Fruit fly (Drosophila melanogaster) whole organism, embryonic: Measurements from ENCODE around the gene U2af50.
A peak's percentile ranks its signal among the peaks of the same experiment; 100 is the strongest.

Experiments
- Abd-B ChIP-seq: fragments of 200-800 bp; sonication (Bioruptor generic); optimal IDR thresholded peaks from 2 replicates; lab custom pipeline; 2018; ENCODE audit warnings: missing biosample characterization, mild to moderate bottlenecking, missing genetic modification characterization, moderate library complexity
- Blimp-1 ChIP-seq: fragments of 200-800 bp; sonication (Bioruptor generic); optimal IDR thresholded peaks from 3 replicates; lab custom pipeline; 2018; ENCODE audit warnings: missing biosample characterization, missing genetic modification characterization, mild to moderate bottlenecking, moderate library complexity, missing genetic modification reagents
- Bteb2 ChIP-seq: fragments of 200-800 bp; sonication (Bioruptor generic); optimal IDR thresholded peaks from 2 replicates; lab custom pipeline; 2016; ENCODE audit warnings: missing biosample characterization, missing genetic modification characterization
- CG1024 ChIP-seq: fragments of 200-800 bp; sonication (Bioruptor generic); IDR thresholded peaks from 2 replicates; pipeline ENCODE4 v1.3.6; 2022; ENCODE audit warnings: missing biosample characterization, missing genetic modification characterization
- CG10431 ChIP-seq: fragments of 200-800 bp; sonication (Bioruptor generic); optimal IDR thresholded peaks from 3 replicates; lab custom pipeline; 2018; ENCODE audit warnings: missing biosample characterization, mild to moderate bottlenecking, missing genetic modification characterization
- CG11398 ChIP-seq: fragments of 200-800 bp; sonication (Bioruptor generic); optimal IDR thresholded peaks from 2 replicates; lab custom pipeline; 2016; ENCODE audit warnings: missing biosample characterization, missing genetic modification characterization
- CG11560 ChIP-seq: fragments of 200-800 bp; sonication (Bioruptor generic); IDR thresholded peaks from 3 replicates; pipeline ENCODE4 v1.3.6; 2022; ENCODE audit warnings: missing biosample characterization, missing genetic modification characterization
- CG12391 ChIP-seq: fragments of 200-800 bp; sonication (Bioruptor generic); optimal IDR thresholded peaks from 3 replicates; lab custom pipeline; 2018; ENCODE audit warnings: missing biosample characterization, mild to moderate bottlenecking, missing genetic modification characterization, moderate library complexity
- CG15696 ChIP-seq: fragments of 200-800 bp; sonication (Bioruptor generic); optimal IDR thresholded peaks from 2 replicates; lab custom pipeline; 2019; ENCODE audit warnings: missing biosample characterization, mild to moderate bottlenecking, missing genetic modification characterization, moderate library complexity
- CG17186 ChIP-seq: fragments of 200-800 bp; sonication (Bioruptor generic); optimal IDR thresholded peaks from 3 replicates; lab custom pipeline; 2017; ENCODE audit warnings: missing biosample characterization, missing genetic modification reagents, missing genetic modification characterization
- CG17361 ChIP-seq: fragments of 200-800 bp; sonication (Bioruptor generic); IDR thresholded peaks from 3 replicates; pipeline ENCODE4 v1.3.6; 2022; ENCODE audit warnings: missing biosample characterization, missing genetic modification characterization
- CG17912 ChIP-seq: fragments of 200-800 bp; sonication (Bioruptor generic); optimal IDR thresholded peaks from 2 replicates; lab custom pipeline; 2018; ENCODE audit warnings: missing biosample characterization, mild to moderate bottlenecking, missing genetic modification characterization
- CG30403 ChIP-seq: fragments of 200-800 bp; sonication (Bioruptor generic); optimal IDR thresholded peaks from 3 replicates; lab custom pipeline; 2016; ENCODE audit warnings: missing biosample characterization, missing genetic modification characterization
- CG30431 ChIP-seq: fragments of 200-800 bp; sonication (Bioruptor generic); optimal IDR thresholded peaks from 2 replicates; lab custom pipeline; 2017; ENCODE audit warnings: missing biosample characterization, missing genetic modification characterization
- CG31224 ChIP-seq: fragments of 200-800 bp; sonication (Bioruptor generic); IDR thresholded peaks from 2 replicates; pipeline ENCODE4 v1.3.6; 2022; ENCODE audit warnings: missing biosample characterization, missing genetic modification characterization
- CG31365 ChIP-seq: fragments of 200-800 bp; sonication (Bioruptor generic); optimal IDR thresholded peaks from 2 replicates; lab custom pipeline; 2018; ENCODE audit warnings: missing biosample characterization, mild to moderate bottlenecking, missing genetic modification characterization
- CG32532 ChIP-seq: fragments of 200-800 bp; sonication (Bioruptor generic); IDR thresholded peaks from 2 replicates; pipeline ENCODE4 v1.3.6; 2022; ENCODE audit warnings: missing biosample characterization, missing genetic modification characterization
- CG33213 ChIP-seq: fragments of 200-800 bp; sonication (Bioruptor generic); optimal IDR thresholded peaks from 3 replicates; lab custom pipeline; 2016; ENCODE audit warnings: missing biosample characterization, missing genetic modification characterization
- CG3847 ChIP-seq: fragments of 200-800 bp; sonication (Bioruptor generic); IDR thresholded peaks from 2 replicates; pipeline ENCODE4 v1.3.6; 2022; ENCODE audit warnings: missing biosample characterization, missing genetic modification characterization
- CG4360 ChIP-seq: fragments of 200-800 bp; sonication (Bioruptor generic); IDR thresholded peaks from 2 replicates; pipeline ENCODE4 v1.3.6; 2022; ENCODE audit warnings: missing biosample characterization, missing genetic modification characterization
- CG4854 ChIP-seq: fragments of 200-800 bp; sonication (Bioruptor generic); optimal IDR thresholded peaks from 2 replicates; lab custom pipeline; 2016; ENCODE audit warnings: missing biosample characterization, missing genetic modification characterization, inconsistent platforms
- CG8359 ChIP-seq: fragments of 200-800 bp; sonication (Bioruptor generic); optimal IDR thresholded peaks from 2 replicates; lab custom pipeline; 2017; ENCODE audit warnings: missing biosample characterization, mild to moderate bottlenecking, missing genetic modification characterization, borderline replicate concordance
- CG9932 ChIP-seq: fragments of 200-800 bp; sonication (Bioruptor generic); IDR thresholded peaks from 2 replicates; pipeline ENCODE4 v1.3.6; 2022; ENCODE audit warnings: missing biosample characterization, missing genetic modification characterization
- CTCF ChIP-seq: fragments of 200-800 bp; sonication (Bioruptor generic); optimal IDR thresholded peaks from 2 replicates; lab custom pipeline; 2017; ENCODE audit warnings: missing biosample characterization, mild to moderate bottlenecking, missing genetic modification characterization, moderate library complexity
- Dp ChIP-seq: fragments of 200-800 bp; sonication (Bioruptor generic); optimal IDR thresholded peaks from 2 replicates; lab custom pipeline; 2018; ENCODE audit warnings: missing biosample characterization, mild to moderate bottlenecking, missing genetic modification characterization, moderate library complexity
- Fer2 ChIP-seq: fragments of 200-800 bp; sonication (Bioruptor generic); optimal IDR thresholded peaks from 2 replicates; lab custom pipeline; 2018; ENCODE audit warnings: missing biosample characterization, mild to moderate bottlenecking, missing genetic modification characterization, moderate library complexity
- Gsc ChIP-seq: fragments of 200-800 bp; sonication (Bioruptor generic); IDR thresholded peaks from 2 replicates; pipeline ENCODE4 v1.3.6; 2022; ENCODE audit warnings: missing biosample characterization, missing genetic modification characterization
- HHEX ChIP-seq: fragments of 200-800 bp; sonication (Bioruptor generic); optimal IDR thresholded peaks from 3 replicates; lab custom pipeline; 2017; ENCODE audit warnings: missing biosample characterization, mild to moderate bottlenecking, missing genetic modification characterization, missing genetic modification reagents
- Hsf ChIP-seq: fragments of 200-800 bp; sonication (Bioruptor generic); optimal IDR thresholded peaks from 3 replicates; lab custom pipeline; 2016; ENCODE audit warnings: missing biosample characterization, missing genetic modification characterization
- Lim3 ChIP-seq: fragments of 200-800 bp; sonication (Bioruptor generic); IDR thresholded peaks from 2 replicates; pipeline ENCODE4 v1.3.6; 2022; ENCODE audit warnings: missing biosample characterization, missing genetic modification characterization
- Mrtf ChIP-seq: fragments of 200-800 bp; sonication (Bioruptor generic); IDR thresholded peaks from 3 replicates; pipeline ENCODE4 v1.3.6; 2022; ENCODE audit warnings: missing biosample characterization, missing genetic modification characterization
- Rx ChIP-seq: fragments of 200-800 bp; sonication (Bioruptor generic); IDR thresholded peaks from 2 replicates; pipeline ENCODE4 v1.3.6; 2022; ENCODE audit warnings: missing biosample characterization, missing genetic modification characterization
- Six4 ChIP-seq: fragments of 200-800 bp; sonication (Bioruptor generic); optimal IDR thresholded peaks from 2 replicates; lab custom pipeline; 2016; ENCODE audit warnings: missing biosample characterization, missing genetic modification characterization
- cg ChIP-seq: fragments of 200-800 bp; sonication (Bioruptor generic); optimal IDR thresholded peaks from 3 replicates; lab custom pipeline; 2019; ENCODE audit warnings: missing biosample characterization, mild to moderate bottlenecking, missing genetic modification characterization, moderate library complexity
- esg ChIP-seq: fragments of 200-800 bp; sonication (Bioruptor generic); conservative IDR thresholded peaks from 2 replicates; pipeline ENCODE4 v1.3.6; 2022; ENCODE audit warnings: missing biosample characterization, missing genetic modification characterization
- eyg ChIP-seq: fragments of 200-800 bp; sonication (Bioruptor generic); optimal IDR thresholded peaks from 3 replicates; lab custom pipeline; 2016; ENCODE audit warnings: missing biosample characterization, missing genetic modification characterization
- gem ChIP-seq: fragments of 200-800 bp; sonication (Bioruptor generic); optimal IDR thresholded peaks from 2 replicates; lab custom pipeline; 2019; ENCODE audit warnings: missing biosample characterization, mild to moderate bottlenecking, missing genetic modification characterization, moderate library complexity
- grn ChIP-seq: fragments of 200-800 bp; sonication (Bioruptor generic); optimal IDR thresholded peaks from 3 replicates; lab custom pipeline; 2017; ENCODE audit warnings: missing biosample characterization, missing genetic modification characterization
- gsb-n ChIP-seq: fragments of 200-800 bp; sonication (Bioruptor generic); optimal IDR thresholded peaks from 3 replicates; lab custom pipeline; 2018; ENCODE audit warnings: missing biosample characterization, mild to moderate bottlenecking, missing genetic modification characterization
- her ChIP-seq: fragments of 200-800 bp; sonication (Bioruptor generic); optimal IDR thresholded peaks from 2 replicates; lab custom pipeline; 2016; ENCODE audit warnings: missing biosample characterization, missing genetic modification characterization
- hth ChIP-seq: fragments of >200 bp; optimal IDR thresholded peaks from 2 replicates; lab custom pipeline; 2017; ENCODE audit warnings: inconsistent platforms
- luna ChIP-seq: fragments of 200-800 bp; sonication (Bioruptor generic); optimal IDR thresholded peaks from 2 replicates; lab custom pipeline; 2016; ENCODE audit warnings: missing biosample characterization, missing genetic modification characterization
- mirr ChIP-seq: fragments of 200-800 bp; sonication (Bioruptor generic); optimal IDR thresholded peaks from 3 replicates; lab custom pipeline; 2018; ENCODE audit warnings: missing biosample characterization, mild to moderate bottlenecking, missing genetic modification characterization
- otp ChIP-seq: fragments of 200-800 bp; sonication (Bioruptor generic); IDR thresholded peaks from 3 replicates; pipeline ENCODE4, ENCODE4 v1.3.6; 2022; ENCODE audit warnings: missing biosample characterization, missing genetic modification characterization
- sima ChIP-seq: fragments of 200-800 bp; sonication (Bioruptor generic); optimal IDR thresholded peaks from 2 replicates; lab custom pipeline; 2016; ENCODE audit warnings: missing biosample characterization, missing genetic modification characterization
- sug ChIP-seq: fragments of 200-800 bp; optimal IDR thresholded peaks from 2 replicates; lab custom pipeline; 2019; ENCODE audit warnings: missing biosample characterization, mild to moderate bottlenecking, missing genetic modification characterization, moderate library complexity
- tin ChIP-seq: fragments of 200-800 bp; sonication (Bioruptor generic); optimal IDR thresholded peaks from 3 replicates; lab custom pipeline; 2016; ENCODE audit warnings: missing biosample characterization, missing genetic modification characterization
- trh ChIP-seq: fragments of 200-800 bp; sonication (Bioruptor generic); optimal IDR thresholded peaks from 2 replicates; lab custom pipeline; 2016; ENCODE audit warnings: missing biosample characterization, missing genetic modification characterization
- twi ChIP-seq: fragments of 200-800 bp; optimal IDR thresholded peaks from 2 replicates; lab custom pipeline; 2019; ENCODE audit warnings: missing biosample characterization, mild to moderate bottlenecking, missing genetic modification characterization, moderate library complexity
- vvl ChIP-seq: fragments of 200-800 bp; sonication (Bioruptor generic); IDR thresholded peaks from 2 replicates; pipeline ENCODE4 v1.3.6; 2022; ENCODE audit warnings: missing biosample characterization, missing genetic modification characterization
- zfh1 ChIP-seq: fragments of 200-800 bp; sonication (Bioruptor generic); IDR thresholded peaks from 3 replicates; pipeline ENCODE4 v1.3.6; 2022; ENCODE audit warnings: missing biosample characterization, missing genetic modification characterization

The U2af50 gene

DNA sequence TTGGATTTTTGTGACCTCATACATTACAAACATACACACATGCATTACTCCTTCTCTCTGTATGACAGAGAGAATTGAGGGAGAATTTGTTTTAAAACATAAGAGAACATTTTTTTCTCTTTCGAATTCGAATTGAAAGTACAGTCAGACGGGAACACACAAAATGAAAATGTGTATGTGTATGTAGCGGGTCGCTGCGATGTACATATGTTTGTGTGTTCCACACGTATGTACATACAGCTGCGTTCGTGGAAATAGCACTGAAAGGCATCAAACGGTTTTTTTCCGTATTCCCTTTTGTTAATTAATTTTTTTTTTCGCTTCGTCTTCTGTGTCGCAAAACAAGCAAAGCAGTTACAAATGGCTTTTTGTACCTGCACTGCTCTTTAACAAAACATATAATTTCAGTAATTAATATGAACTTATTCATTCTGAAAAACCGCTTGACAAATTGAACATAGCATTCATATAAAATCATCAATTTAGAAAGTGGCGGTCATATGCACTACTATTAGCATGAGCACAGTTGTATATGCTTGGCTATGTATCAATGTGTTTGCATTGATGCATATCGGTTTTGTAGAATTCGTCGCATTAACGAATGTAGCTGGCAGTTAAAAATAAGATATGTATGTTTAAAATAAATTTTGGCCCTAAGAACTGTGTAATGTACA, 26.1 kb downstream of the U2af50 start (continued):
- peak; percentile 93 for TF ChIP-seq sima (GFP tag; lab: Kevin White, UChicago)
- TF ChIP-seq CG17186 (GFP tag; lab: Kevin White, UChicago): peak; percentile 82
- TF ChIP-seq grn (GFP tag; lab: Kevin White, UChicago): peak; percentile 91
- TF ChIP-seq CG31365: peak; percentile 84
- TF ChIP-seq HHEX (GFP tag; lab: Kevin White, UChicago): peak; percentile 96
- TF ChIP-seq Gsc (GFP tag; lab: Robert Waterston, UW): no peak
- peak; percentile 94 for TF ChIP-seq twi
- TF ChIP-seq hth (lab: Kevin White, UChicago): no peak
- TF ChIP-seq her (GFP tag; lab: Kevin White, UChicago): peak; percentile 91
- no peak; the same call in 1 of the 3 replicates for TF ChIP-seq CG11560
- peak; percentile 87 for TF ChIP-seq cg (GFP tag; lab: Kevin White, UChicago)
- peak; percentile 93 for TF ChIP-seq Abd-B (GFP tag; lab: Kevin White, UChicago)
- TF ChIP-seq Dp (GFP tag; lab: Kevin White, UChicago): peak; percentile 11
- TF ChIP-seq luna (GFP tag; lab: Kevin White, UChicago): peak; percentile 87
- peak; percentile 88 for TF ChIP-seq CG9932 (GFP tag; lab: Robert Waterston, UW)
- TF ChIP-seq CTCF (GFP tag; lab: Kevin White, UChicago): peak; percentile 67
- peak; percentile 96 for TF ChIP-seq mirr (GFP tag; lab: Kevin White, UChicago)
- TF ChIP-seq esg (GFP tag; lab: Robert Waterston, UW): peak; percentile 90
- TF ChIP-seq CG17912 (GFP tag; lab: Kevin White, UChicago): peak; percentile 91
- TF ChIP-seq Blimp-1 (GFP tag; lab: Kevin White, UChicago): peak; percentile 93
- TF ChIP-seq Fer2 (tag; lab: Kevin White, UChicago): peak; percentile 89
- peak; percentile 92 for TF ChIP-seq zfh1
- peak; percentile 91 for TF ChIP-seq eyg (GFP tag; lab: Kevin White, UChicago)
- TF ChIP-seq gem (tag; lab: Kevin White, UChicago): peak; percentile 98
- TF ChIP-seq CG10431 (GFP tag; lab: Kevin White, UChicago): peak; percentile 94
- TF ChIP-seq Mrtf: peak; percentile 90
- TF ChIP-seq CG30431 (GFP tag; lab: Kevin White, UChicago): peak; percentile 92
- peak; percentile 80 for TF ChIP-seq Lim3 (GFP tag; lab: Robert Waterston, UW)
- TF ChIP-seq gsb-n (tag; lab: Kevin White, UChicago): peak; percentile 94
- TF ChIP-seq otp (GFP tag; lab: Robert Waterston, UW): peak; percentile 89; the same call in 2 of the 3 replicates
- peak; percentile 92 for TF ChIP-seq Six4
- peak; percentile 98 for TF ChIP-seq CG17361 (GFP tag; lab: Robert Waterston, UW)
- peak; percentile 93 for TF ChIP-seq CG15696 (tag; lab: Kevin White, UChicago)
- TF ChIP-seq CG3847: peak; percentile 93
- peak; percentile 96 for TF ChIP-seq Hsf (GFP tag; lab: Kevin White, UChicago)
- peak; percentile 89 for TF ChIP-seq CG8359 (GFP tag; lab: Kevin White, UChicago)
- peak; percentile 92 for TF ChIP-seq CG33213
- TF ChIP-seq CG32532 (GFP tag; lab: Robert Waterston, UW): peak; percentile 90
- TF ChIP-seq CG31224 (GFP tag; lab: Robert Waterston, UW): peak; percentile 88
- TF ChIP-seq trh (GFP tag; lab: Kevin White, UChicago): peak; percentile 76
- peak; percentile 90 for TF ChIP-seq Bteb2 (GFP tag; lab: Kevin White, UChicago)
- peak; percentile 64; the same call in 1 of the 2 replicates for TF ChIP-seq CG4360 (GFP tag; lab: Robert Waterston, UW)
- TF ChIP-seq sug (tag; lab: Kevin White, UChicago): peak; percentile 95
- peak; percentile 85 for TF ChIP-seq Rx (GFP tag; lab: Robert Waterston, UW)
- peak; percentile 97 for TF ChIP-seq CG12391
- peak; percentile 96 for TF ChIP-seq CG30403 (GFP tag; lab: Kevin White, UChicago)
- TF ChIP-seq CG11398 (GFP tag; lab: Kevin White, UChicago): peak; percentile 94
- TF ChIP-seq vvl (GFP tag; lab: Robert Waterston, UW): peak; percentile 93
- TF ChIP-seq CG4854: peak; percentile 93
- peak; percentile 93 for TF ChIP-seq tin (GFP tag; lab: Kevin White, UChicago)
- TF ChIP-seq CG1024: peak; percentile 61
